Worm (Caenorhabditis elegans) whole organism, midembryonic: ENCODE results near the gene epg-4.

Experiments
- T22C8.4 ChIP-seq: fragments of 200-800 bp; sonication (Bioruptor generic); IDR thresholded peaks from 2 replicates; pipeline ENCODE4 v1.3.6; 2022; ENCODE audit warnings: missing genetic modification characterization, missing compliant biosample characterization
- cog-1 ChIP-seq: sonication (generic microtip); optimal IDR thresholded peaks from 2 replicates; lab custom pipeline; 2016; ENCODE audit warnings: missing genetic modification characterization, missing compliant biosample characterization
- klf-2 ChIP-seq: fragments of 200-800 bp; sonication (Bioruptor generic); conservative IDR thresholded peaks from 2 replicates; pipeline ENCODE4 v1.3.6; 2022; ENCODE audit warnings: missing genetic modification reagents, missing genetic modification characterization, missing compliant biosample characterization
- med-1 ChIP-seq: sonication (generic microtip); optimal IDR thresholded peaks from 2 replicates; lab custom pipeline; 2017; ENCODE audit warnings: missing genetic modification characterization, mild to moderate bottlenecking, missing compliant biosample characterization, antibody characterized with exemption, missing genetic modification reagents; ENCODE audit not compliant: insufficient read depth
- ref-1 ChIP-seq: fragments of 200-800 bp; sonication (Bioruptor generic); conservative IDR thresholded peaks from 2 replicates; pipeline ENCODE4 v1.3.6; 2022; ENCODE audit warnings: missing genetic modification reagents, missing genetic modification characterization, missing compliant biosample characterization
- tab-1 ChIP-seq: fragments of 200-800 bp; sonication (Bioruptor generic); IDR thresholded peaks from 2 replicates; pipeline ENCODE4 v1.3.6; 2022; ENCODE audit warnings: missing genetic modification characterization, missing compliant biosample characterization
- ztf-29 ChIP-seq: fragments of 200-800 bp; sonication (Bioruptor generic); IDR thresholded peaks from 2 replicates; pipeline ENCODE4 v1.3.6; 2022; ENCODE audit warnings: missing genetic modification reagents, missing genetic modification characterization, missing compliant biosample characterization

DNA sequence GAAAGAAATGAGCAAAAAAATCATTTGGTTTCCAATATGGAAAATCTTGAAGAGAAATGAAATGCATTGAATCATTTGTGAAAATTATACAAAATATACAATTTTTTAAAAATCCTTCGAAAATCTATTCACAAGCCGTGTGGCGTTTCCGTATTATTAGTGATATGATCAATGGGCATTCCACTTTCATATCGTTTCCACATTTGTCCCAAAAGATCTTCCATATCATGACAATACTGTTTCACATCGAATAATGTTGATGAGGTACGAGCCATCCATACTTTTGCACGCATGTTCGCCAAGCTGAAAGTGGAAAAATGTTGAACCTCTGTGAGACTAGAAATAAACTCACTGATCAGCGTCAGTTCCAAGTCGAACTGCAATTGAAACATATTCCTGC is 35.6 kb upstream of the epg-4 start:
- TF ChIP-seq tab-1 (GFP tag; lab: Robert Waterston, UW): no peak
- no peak for TF ChIP-seq T22C8.4 (GFP tag; lab: Robert Waterston, UW)
- no peak for TF ChIP-seq klf-2 (GFP tag; lab: Robert Waterston, UW)
- TF ChIP-seq cog-1: no peak
- TF ChIP-seq ztf-29 (GFP tag; lab: Robert Waterston, UW): no peak
- no peak for TF ChIP-seq ref-1 (GFP tag; lab: Robert Waterston, UW)
- TF ChIP-seq med-1 (GFP tag; lab: Kevin White, UChicago): no peak
